Worm (Caenorhabditis elegans) whole organism, dauer: Measurements from ENCODE around the gene F08H9.4.

Experiments
- unc-62 ChIP-seq: sonication (generic microtip); optimal IDR thresholded peaks from 2 replicates; lab custom pipeline; 2017; ENCODE audit warnings: missing biosample characterization, missing genetic modification reagents, missing genetic modification characterization

F08H9.4 gene

DNA sequence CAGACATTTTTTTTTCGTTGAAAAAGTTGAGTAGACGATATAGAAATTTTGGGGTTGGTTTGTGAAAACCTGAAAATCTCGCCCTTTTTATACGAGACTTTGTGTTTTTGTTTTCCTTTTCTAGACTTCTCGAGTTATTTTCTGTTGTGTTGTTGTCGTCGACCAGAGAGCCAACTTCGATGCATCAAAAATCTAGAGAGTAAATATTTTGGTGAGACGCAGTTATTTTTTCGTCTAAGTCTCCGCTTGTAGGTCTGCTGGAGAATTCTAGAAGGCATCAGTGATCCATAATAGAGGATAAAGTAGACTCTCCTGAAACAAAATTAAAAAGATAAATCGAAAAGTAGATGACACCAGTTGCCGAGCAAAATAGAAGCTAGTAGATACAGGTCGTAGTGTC, at the start of gene F08H9.4:
F08H9.4 (minus strand) TSS at position 61 of the 400 bp plus-strand sequence.
- TF ChIP-seq unc-62 (GFP tag; lab: Kevin White, UChicago), result no peak

DNA sequence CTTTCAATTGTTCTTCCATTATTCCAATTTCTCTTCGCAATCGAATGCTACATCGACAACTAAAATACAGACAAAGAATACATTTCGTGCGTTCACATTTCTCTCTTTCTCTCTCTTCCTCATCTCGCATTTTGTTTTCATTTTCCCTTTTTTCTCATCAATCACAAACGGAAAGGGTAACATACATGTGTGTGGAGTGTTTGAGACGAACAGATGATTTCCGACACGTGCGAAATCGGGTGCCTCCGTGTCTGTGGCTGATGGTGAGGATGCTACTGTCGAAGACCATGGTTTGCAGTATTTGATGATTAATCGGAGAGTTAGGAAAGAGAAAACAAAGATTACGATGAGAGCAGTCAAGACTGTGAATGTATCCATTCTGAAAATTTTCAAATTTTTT, 46.5 kb upstream of the F08H9.4 start, which contains the start of gene R02D5.9:
R02D5.9 (minus strand) TSS at position 378 of the 400 bp plus-strand sequence.
- TF ChIP-seq unc-62 (GFP tag; lab: Kevin White, UChicago), result no peak

ce11 chrV:14508556-14508955, 44.3 kb upstream of the F08H9.4 start:
- TF ChIP-seq unc-62 (GFP tag; lab: Kevin White, UChicago), result no peak

DNA sequence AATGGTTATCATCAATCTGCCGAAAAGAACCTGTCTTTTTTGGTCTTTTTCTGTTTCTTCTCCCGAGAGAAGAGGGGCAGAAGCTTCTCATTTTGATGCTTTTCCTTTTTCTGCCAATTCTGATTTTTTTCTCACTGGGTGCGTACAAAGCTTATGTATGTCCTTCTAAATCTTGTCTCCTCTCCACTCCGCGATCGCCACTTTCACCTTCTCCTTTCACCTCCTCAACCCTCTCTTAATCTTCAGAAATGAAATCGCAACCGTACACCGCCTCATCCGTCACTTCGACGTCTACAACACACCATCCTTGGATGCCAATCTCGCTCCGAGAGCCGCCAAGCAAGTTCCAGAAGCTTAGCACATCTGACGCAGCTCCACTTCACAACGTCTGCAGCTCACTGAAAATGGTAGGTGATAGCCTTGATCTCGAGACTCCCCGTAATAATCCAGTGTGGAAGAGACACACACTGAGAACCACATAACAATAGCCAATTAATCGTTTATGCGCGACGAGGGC, 43.8 kb upstream of the F08H9.4 start, which contains the start of gene R02D5.1:
R02D5.1 (plus strand) TSS at position 245 of the 517 bp plus-strand sequence.
- TF ChIP-seq unc-62 (GFP tag; lab: Kevin White, UChicago), result no peak

DNA sequence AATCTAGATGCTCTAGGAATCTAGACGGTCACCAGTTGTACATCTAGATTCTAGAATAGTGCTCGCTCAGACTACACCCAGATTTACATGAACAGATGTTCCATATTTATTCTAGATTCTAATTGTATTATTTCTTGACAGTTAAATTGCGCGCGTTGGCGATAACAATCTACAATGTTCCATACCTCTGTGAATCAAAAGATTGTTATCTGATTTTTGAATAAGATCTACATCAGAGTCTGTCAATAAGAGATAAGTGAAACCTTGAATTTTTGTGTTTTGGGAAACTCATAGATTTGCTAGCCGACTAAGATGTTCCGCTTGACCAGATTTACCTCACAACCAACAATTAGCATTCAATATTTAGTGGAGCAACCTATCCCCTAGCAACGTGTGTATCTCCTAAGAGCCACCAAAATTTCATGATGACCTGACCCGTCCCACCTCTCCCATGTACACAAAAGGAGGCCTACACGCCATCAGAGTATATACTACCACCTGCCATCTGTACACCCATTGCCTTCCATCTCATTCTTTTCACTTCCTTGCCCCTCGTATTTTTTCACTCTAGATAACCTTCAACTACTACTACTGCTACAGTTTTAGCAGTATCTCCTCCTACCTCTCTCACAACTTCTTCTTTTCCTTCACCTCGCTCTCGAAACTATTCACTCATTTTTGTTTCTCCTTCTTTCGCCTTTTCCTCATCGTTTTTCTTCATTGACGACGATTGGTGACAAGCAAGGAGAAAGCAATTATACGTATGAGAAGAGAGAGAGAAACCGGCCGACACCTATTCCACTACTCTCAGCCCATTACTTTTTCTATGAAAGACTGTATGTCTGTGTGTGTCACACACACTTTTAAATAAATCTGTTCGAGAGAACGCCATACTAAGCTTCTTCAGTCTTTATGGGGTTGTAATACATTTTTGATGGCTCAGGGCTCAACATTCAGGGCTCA, 42.8 kb upstream of the F08H9.4 start:
- no peak for TF ChIP-seq unc-62 (GFP tag; lab: Kevin White, UChicago)

ce11 chrV:14505745-14506214, 41.6 kb upstream of the F08H9.4 start:
- TF ChIP-seq unc-62 (GFP tag; lab: Kevin White, UChicago), result no peak

DNA sequence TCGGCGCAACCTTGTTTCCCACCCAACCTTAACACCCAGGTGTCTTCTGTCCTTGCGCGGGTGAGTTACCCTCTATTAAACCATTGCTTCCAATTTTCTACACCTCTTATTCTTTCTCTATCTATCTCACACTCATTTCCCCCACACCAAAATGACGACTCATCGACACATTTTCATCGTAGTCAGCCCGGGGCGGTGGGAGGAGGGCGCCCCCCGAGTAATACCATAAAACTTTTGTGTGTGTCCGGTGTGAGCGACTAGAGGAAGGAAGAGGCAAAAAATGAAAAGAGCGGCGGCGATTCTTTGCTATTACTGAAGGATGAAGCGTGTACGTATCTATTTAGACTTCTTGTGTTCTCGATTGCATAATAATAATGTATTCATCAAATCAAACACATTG, 40.5 kb upstream of the F08H9.4 start:
- no peak for TF ChIP-seq unc-62 (GFP tag; lab: Kevin White, UChicago)

- TF ChIP-seq unc-62 (GFP tag; lab: Kevin White, UChicago), result no peak
Observed at ce11 chrV:14504120-14504519, 39.9 kb upstream of the F08H9.4 start.

ce11 chrV:14503065-14503464, 38.8 kb upstream of the F08H9.4 start:
- no peak for TF ChIP-seq unc-62 (GFP tag; lab: Kevin White, UChicago)

- TF ChIP-seq unc-62 (GFP tag; lab: Kevin White, UChicago), result no peak
Observed at ce11 chrV:14501136-14501535, 36.9 kb upstream of the F08H9.4 start, which contains the start of gene R02D5.24. R02D5.24 (plus strand) TSS chrV:14501340.

- no peak for TF ChIP-seq unc-62 (GFP tag; lab: Kevin White, UChicago)
Observed at ce11 chrV:14500554-14500953, 36.3 kb upstream of the F08H9.4 start.

DNA sequence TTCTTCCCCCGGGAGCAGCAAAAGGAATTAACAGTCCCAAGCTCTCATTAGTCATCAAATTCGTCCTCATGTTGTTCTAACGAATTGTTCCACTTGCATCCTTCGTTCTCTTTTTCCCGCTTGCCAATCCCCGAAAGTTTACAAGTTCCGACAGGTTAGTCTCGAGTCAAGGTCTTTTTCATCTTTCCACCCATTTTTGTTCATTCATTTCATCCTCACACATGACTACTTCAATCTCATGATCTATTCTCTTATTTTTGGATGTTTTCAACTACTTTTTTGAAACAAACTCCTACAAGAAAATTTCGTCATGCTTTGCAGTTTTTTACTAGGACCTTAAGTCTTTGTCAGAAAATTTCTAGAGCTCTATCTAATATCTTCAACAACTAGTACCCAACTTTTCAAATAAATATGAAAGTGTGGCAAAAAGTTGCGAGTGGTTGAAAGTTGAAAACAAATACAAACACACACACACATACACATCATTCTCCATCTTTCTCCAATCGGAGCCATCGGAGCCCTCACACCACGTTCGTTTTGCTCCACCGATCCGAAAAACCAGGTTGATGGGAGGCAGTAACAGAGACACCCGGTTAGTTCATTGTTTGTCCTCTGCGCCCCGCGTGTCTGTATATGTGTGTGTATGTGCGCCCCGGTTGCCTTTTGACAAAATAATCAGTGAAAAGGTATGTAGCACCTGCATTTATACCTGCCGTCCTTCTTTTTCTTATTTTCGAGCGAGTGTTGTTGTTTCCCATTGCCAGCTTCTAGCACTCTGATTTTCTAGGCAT, 35.0 kb upstream of the F08H9.4 start:
- no peak for TF ChIP-seq unc-62 (GFP tag; lab: Kevin White, UChicago)

ce11 chrV:14498204-14498603, 34.0 kb upstream of the F08H9.4 start:
- no peak for TF ChIP-seq unc-62 (GFP tag; lab: Kevin White, UChicago)

- TF ChIP-seq unc-62 (GFP tag; lab: Kevin White, UChicago), result no peak
Observed at ce11 chrV:14496446-14496845, 32.2 kb upstream of the F08H9.4 start.

DNA sequence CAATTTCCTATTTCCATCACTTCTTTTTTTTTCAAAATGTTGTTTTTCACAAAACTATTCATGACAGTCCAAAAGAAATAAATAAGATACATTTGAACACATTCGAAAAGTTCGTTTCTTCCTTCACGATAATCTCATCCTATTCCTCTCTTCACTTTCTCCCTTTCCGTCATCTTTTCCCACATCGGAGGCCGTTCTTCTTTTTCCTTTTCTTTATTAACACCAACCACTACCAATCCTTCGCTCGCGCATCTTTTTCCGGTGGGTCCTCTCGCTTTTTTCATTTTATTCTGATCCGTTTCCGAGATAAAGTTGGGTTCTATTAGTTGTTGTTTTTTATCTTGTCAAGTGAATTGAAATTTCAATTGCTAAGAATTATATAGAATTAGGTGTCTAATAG, 31.3 kb upstream of the F08H9.4 start:
- TF ChIP-seq unc-62 (GFP tag; lab: Kevin White, UChicago), result no peak

DNA sequence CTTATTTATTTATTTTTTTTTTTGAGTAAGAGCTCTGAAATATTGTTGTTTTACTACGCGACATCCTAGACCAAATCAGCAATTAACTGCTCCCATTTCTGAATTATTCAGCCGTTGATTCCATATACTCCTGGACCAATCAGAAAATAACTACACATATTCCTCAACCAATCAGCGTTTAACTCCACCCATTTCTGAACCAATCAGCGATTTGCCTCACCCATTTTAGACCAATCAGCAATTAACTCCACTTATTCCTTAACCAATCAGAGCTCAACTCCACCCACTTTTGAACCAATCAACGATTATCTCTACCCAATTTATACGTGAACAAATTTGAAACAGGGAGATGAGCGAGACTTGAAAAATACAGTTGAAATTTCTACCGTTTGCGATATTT, 29.4 kb upstream of the F08H9.4 start:
- no peak for TF ChIP-seq unc-62 (GFP tag; lab: Kevin White, UChicago)
